Worm (Caenorhabditis elegans) whole organism, L3 larva: ENCODE results near the gene C16A3.2.

ENCODE experiments used
- R02D3.7 ChIP-seq: fragments of 150-350 bp; optimal IDR thresholded peaks from 2 replicates; lab custom pipeline; 2014; ENCODE audit warnings: missing biosample characterization, missing genetic modification characterization
- ama-1 ChIP-seq: fragments of 150-350 bp; optimal IDR thresholded peaks from 2 replicates; lab custom pipeline; 2018
- ceh-16 ChIP-seq: sonication (generic microtip); optimal IDR thresholded peaks from 2 replicates; lab custom pipeline; 2017; ENCODE audit warnings: missing biosample characterization, missing genetic modification characterization
- ceh-28 ChIP-seq: fragments of 150-350 bp; optimal IDR thresholded peaks from 2 replicates; lab custom pipeline; 2014; ENCODE audit warnings: missing biosample characterization, missing genetic modification reagents, missing genetic modification characterization
- ceh-82 ChIP-seq: fragments of 150-350 bp; optimal IDR thresholded peaks from 2 replicates; lab custom pipeline; 2014; ENCODE audit warnings: missing biosample characterization, missing genetic modification characterization
- daf-12 ChIP-seq: fragments of 150-350 bp; optimal IDR thresholded peaks from 2 replicates; lab custom pipeline; 2014; ENCODE audit warnings: missing biosample characterization, missing genetic modification reagents, missing genetic modification characterization
- egl-27 ChIP-seq: sonication (generic microtip); optimal IDR thresholded peaks from 4 replicates; lab custom pipeline; 2017; ENCODE audit warnings: missing biosample characterization, missing genetic modification reagents, missing genetic modification characterization
- elt-1 ChIP-seq: fragments of 150-350 bp; optimal IDR thresholded peaks from 2 replicates; lab custom pipeline; 2014; ENCODE audit warnings: missing biosample characterization, missing genetic modification characterization
- elt-2 ChIP-seq: sonication (generic microtip); optimal IDR thresholded peaks from 2 replicates; lab custom pipeline; 2016; ENCODE audit warnings: missing genetic modification reagents, mild to moderate bottlenecking, missing genetic modification characterization, missing compliant biosample characterization
- eor-1 ChIP-seq, 2 experiments: fragments of 150-350 bp; optimal IDR thresholded peaks; 2 replicates each; lab custom pipeline; 2014 to 2018; ENCODE audit warnings: missing biosample characterization in 2 of 2, missing genetic modification characterization in 2 of 2
- hmg-11 ChIP-seq: sonication (generic microtip); optimal IDR thresholded peaks from 2 replicates; lab custom pipeline; 2016; ENCODE audit warnings: missing genetic modification characterization, missing compliant biosample characterization
- jun-1 ChIP-seq: fragments of 150-350 bp; optimal IDR thresholded peaks from 2 replicates; lab custom pipeline; 2014; ENCODE audit warnings: missing biosample characterization, missing genetic modification reagents, missing genetic modification characterization
- lin-15B ChIP-seq: fragments of 150-350 bp; optimal IDR thresholded peaks from 2 replicates; lab custom pipeline; 2014; ENCODE audit warnings: missing biosample characterization, missing genetic modification characterization
- lsy-12 ChIP-seq: sonication (generic microtip); optimal IDR thresholded peaks from 2 replicates; lab custom pipeline; 2016; ENCODE audit warnings: mild to moderate bottlenecking, missing genetic modification characterization, missing compliant biosample characterization
- mdl-1 ChIP-seq: fragments of 150-350 bp; optimal IDR thresholded peaks from 2 replicates; lab custom pipeline; 2014; ENCODE audit warnings: missing biosample characterization, missing genetic modification characterization
- mml-1 ChIP-seq: fragments of 150-350 bp; sonication (generic microtip); optimal IDR thresholded peaks from 3 replicates; lab custom pipeline; 2014; ENCODE audit warnings: missing biosample characterization, missing genetic modification characterization
- nfya-1 ChIP-seq: sonication (generic microtip); optimal IDR thresholded peaks from 2 replicates; lab custom pipeline; 2017; ENCODE audit warnings: missing genetic modification characterization, mild to moderate bottlenecking, missing compliant biosample characterization, antibody characterized with exemption, moderate library complexity; ENCODE audit not compliant: insufficient read depth
- nhr-11 ChIP-seq: fragments of 150-350 bp; optimal IDR thresholded peaks from 2 replicates; lab custom pipeline; 2014; ENCODE audit warnings: missing biosample characterization, missing genetic modification characterization
- nhr-23 ChIP-seq: fragments of 150-350 bp; optimal IDR thresholded peaks from 2 replicates; lab custom pipeline; 2014; ENCODE audit warnings: missing biosample characterization, missing genetic modification reagents, missing genetic modification characterization
- nhr-237 ChIP-seq: fragments of 150-350 bp; optimal IDR thresholded peaks from 2 replicates; lab custom pipeline; 2014; ENCODE audit warnings: missing biosample characterization, missing genetic modification characterization
- nhr-25 ChIP-seq: sonication (generic microtip); optimal IDR thresholded peaks from 2 replicates; lab custom pipeline; 2017; ENCODE audit warnings: missing biosample characterization, missing genetic modification characterization
- nhr-43 ChIP-seq: sonication (generic microtip); optimal IDR thresholded peaks from 2 replicates; lab custom pipeline; 2016; ENCODE audit warnings: mild to moderate bottlenecking, missing genetic modification characterization, missing compliant biosample characterization; ENCODE audit not compliant: poor library complexity, severe bottlenecking
- nhr-76 ChIP-seq: fragments of 150-350 bp; sonication (generic microtip); optimal IDR thresholded peaks from 5 replicates; lab custom pipeline; 2014; ENCODE audit warnings: missing biosample characterization, missing genetic modification characterization
- nhr-77 ChIP-seq: fragments of 150-350 bp; optimal IDR thresholded peaks from 2 replicates; lab custom pipeline; 2014; ENCODE audit warnings: missing biosample characterization, missing genetic modification characterization
- pha-4 ChIP-seq: fragments of 150-350 bp; optimal IDR thresholded peaks from 2 replicates; lab custom pipeline; 2014; ENCODE audit warnings: missing biosample characterization, missing genetic modification reagents, missing genetic modification characterization
- pqm-1 ChIP-seq: fragments of 150-350 bp; optimal IDR thresholded peaks from 2 replicates; lab custom pipeline; 2017; ENCODE audit warnings: missing biosample characterization, missing genetic modification characterization, inconsistent platforms
- snpc-4 ChIP-seq: fragments of 150-350 bp; optimal IDR thresholded peaks from 2 replicates; lab custom pipeline; 2014; ENCODE audit warnings: missing biosample characterization, missing genetic modification characterization
- unc-39 ChIP-seq: sonication (generic microtip); optimal IDR thresholded peaks from 4 replicates; lab custom pipeline; 2017; ENCODE audit warnings: missing biosample characterization, missing genetic modification characterization
- unc-62 ChIP-seq: fragments of 150-350 bp; sonication (generic microtip); optimal IDR thresholded peaks from 4 replicates; lab custom pipeline; 2014; ENCODE audit warnings: missing biosample characterization, missing genetic modification reagents, missing genetic modification characterization
- ztf-4 ChIP-seq: fragments of 150-350 bp; optimal IDR thresholded peaks from 2 replicates; lab custom pipeline; 2014; ENCODE audit warnings: missing biosample characterization, missing genetic modification characterization

The C16A3.2 gene

DNA sequence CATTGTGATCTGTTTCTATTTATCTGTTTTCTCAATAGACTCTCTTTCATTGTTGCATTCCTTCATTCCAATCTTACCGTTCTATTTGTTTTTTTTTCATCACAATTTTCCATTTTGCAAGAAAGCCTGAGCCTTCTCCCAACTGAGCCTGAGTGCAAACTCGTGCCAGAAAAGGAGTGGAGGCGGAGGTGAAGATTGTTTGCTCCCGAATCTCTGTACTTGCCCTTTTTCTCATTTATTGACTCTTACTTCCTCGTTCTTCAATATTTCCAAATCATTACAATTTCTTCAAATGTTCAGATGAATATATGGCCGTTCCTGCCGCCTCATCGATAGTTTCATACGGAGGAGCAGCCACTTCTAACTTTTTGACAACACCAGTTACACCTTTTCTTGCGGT lies 17.2 kb downstream of the C16A3.2 start, which contains the start of gene let-756:
let-756 (plus strand) TSS at position 301 of the 400 bp plus-strand sequence.
- TF ChIP-seq ama-1 (lab: Kevin White, UChicago) = no peak

DNA sequence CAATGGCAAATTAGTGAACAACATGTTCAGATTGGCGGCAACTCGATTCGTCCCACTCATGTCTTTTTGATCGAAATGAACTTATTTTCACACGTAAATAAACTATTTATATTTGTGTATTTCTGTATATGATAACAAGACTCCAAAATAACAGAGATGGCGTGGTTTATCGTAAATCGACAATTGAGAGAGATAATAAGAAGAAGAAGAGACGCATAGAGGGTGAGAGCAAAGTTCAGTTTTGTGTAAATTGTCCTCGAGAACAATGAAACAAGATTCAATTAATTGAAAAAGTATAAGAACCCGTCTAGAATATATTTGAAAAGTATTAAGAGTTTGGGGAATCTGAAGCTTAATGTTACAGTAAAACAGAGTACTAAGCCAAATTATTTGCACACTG lies 21.8 kb downstream of the C16A3.2 start:
- peak; percentile 69 for TF ChIP-seq pqm-1
- TF ChIP-seq snpc-4 (tag; lab: Kevin White, UChicago) = no peak
- TF ChIP-seq nhr-25 (tag; lab: Kevin White, UChicago) = peak; percentile 3
- no peak for TF ChIP-seq nfya-1 (tag; lab: Kevin White, UChicago)
- TF ChIP-seq unc-62 = no peak
- no peak for TF ChIP-seq nhr-23 (tag; lab: Kevin White, UChicago)
- TF ChIP-seq ceh-28 = no peak
- TF ChIP-seq ceh-16 (tag; lab: Kevin White, UChicago) = no peak
- no peak for TF ChIP-seq mml-1 (tag; lab: Kevin White, UChicago)
- TF ChIP-seq lin-15B = peak; percentile 2
- peak; percentile 26 for TF ChIP-seq elt-2 (tag; lab: Kevin White, UChicago)
- no peak for TF ChIP-seq nhr-237
- peak; percentile 12 for TF ChIP-seq R02D3.7
- TF ChIP-seq pha-4 (tag; lab: Kevin White, UChicago) = no peak

DNA sequence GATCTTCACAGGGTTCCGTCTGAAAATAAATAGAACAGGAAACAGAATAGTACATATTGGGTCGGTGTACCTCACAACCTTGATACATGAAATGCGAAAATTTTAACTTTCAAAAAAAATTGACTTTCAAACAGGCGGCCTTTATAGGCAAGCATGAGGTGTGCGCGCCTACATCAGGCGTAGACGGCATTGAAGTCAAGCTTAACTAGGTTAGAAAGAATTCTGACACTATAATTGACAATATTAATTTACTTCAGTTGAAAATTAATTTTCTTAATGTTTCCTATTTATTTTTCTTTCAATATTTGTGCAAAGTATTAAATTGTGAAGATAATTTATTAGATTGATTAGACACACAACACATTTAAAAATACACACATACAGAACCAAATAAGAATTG lies 22.3 kb downstream of the C16A3.2 start, which contains the start of gene C05D11.5:
C05D11.5 (minus strand) TSS at position 101 of the 400 bp plus-strand sequence.
- no peak for TF ChIP-seq nhr-25 (tag; lab: Kevin White, UChicago)
- no peak for TF ChIP-seq hmg-11 (tag; lab: Kevin White, UChicago)
- no peak for TF ChIP-seq daf-12 (tag; lab: Kevin White, UChicago)

DNA sequence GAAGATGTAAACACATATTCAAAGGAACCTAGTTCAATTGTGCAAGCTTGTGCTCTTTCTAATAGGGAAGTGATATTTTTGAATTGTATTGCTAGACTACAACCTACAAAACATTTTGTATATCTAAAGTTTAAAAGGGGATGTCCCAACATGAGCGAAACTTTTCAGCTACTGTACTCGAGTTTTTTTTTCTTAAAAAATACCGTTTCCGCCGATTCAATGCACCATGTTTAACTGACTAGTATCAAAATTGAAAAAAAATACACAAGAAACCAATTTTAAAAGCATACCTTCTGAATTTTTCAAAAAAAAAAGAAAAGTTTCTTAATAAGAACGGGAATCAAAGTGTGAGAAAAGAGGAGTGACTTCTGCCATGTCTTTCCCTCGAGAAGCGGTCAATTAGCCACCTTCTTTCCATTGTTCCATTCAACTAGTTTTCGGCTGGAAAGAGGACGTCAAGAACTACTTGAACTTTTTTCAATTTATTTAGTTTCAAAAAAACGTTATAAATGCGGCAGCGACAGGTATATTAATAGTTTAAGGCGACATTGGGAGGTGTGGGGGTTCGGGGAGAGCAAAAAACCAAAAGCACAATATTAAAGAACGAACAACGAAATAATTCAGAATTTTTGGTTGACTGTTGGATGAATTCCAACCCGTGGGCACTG lies 25.8 kb downstream of the C16A3.2 start, which contains the start of gene nas-4:
nas-4 (minus strand) TSS at position 351 of the 668 bp plus-strand sequence.
- TF ChIP-seq ztf-4 (no peak), unc-39 (tag; lab: Kevin White, UChicago) (no peak), pqm-1 (no peak), elt-2 (tag; lab: Kevin White, UChicago) (peak; percentile 41), ama-1 (lab: Kevin White, UChicago) (peak; percentile 41), daf-12 (tag; lab: Kevin White, UChicago) (no peak), nhr-43 (peak; percentile 25), nhr-76 (tag; lab: Kevin White, UChicago) (no peak), elt-1 (tag; lab: Kevin White, UChicago) (no peak), R02D3.7 (peak; percentile 39), jun-1 (no peak), ceh-82 (no peak), nhr-77 (tag; lab: Kevin White, UChicago) (no peak), egl-27 (tag; lab: Kevin White, UChicago) (no peak), lin-15B (no peak), nhr-23 (tag; lab: Kevin White, UChicago) (peak; percentile 11), nfya-1 (tag; lab: Kevin White, UChicago) (no peak), lsy-12 (tag; lab: Kevin White, UChicago) (peak; percentile 31), nhr-25 (tag; lab: Kevin White, UChicago) (peak; percentile 35)

DNA sequence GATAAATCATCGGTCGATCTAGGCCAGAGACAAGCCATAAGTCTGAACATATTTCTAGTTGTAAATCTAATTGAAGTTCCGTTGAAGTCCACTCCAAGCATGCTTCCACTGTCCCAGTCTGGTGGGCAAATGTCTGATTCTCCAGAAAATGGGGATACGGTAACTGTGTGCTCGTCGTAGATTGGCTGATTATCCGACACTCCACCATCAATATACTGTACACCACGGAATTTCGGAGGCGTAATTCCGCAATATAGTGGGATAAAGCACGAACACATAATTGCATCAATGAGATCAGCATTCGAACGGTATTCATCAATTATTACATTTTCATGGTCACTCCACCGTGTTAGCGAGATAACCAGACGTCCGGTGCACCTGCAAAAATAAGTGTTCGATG lies 28.6 kb downstream of the C16A3.2 start:
- TF ChIP-seq nhr-25 (tag; lab: Kevin White, UChicago) = peak; percentile 61
- TF ChIP-seq mdl-1 = no peak
- TF ChIP-seq nhr-77 (tag; lab: Kevin White, UChicago) = no peak
- no peak for TF ChIP-seq egl-27 (tag; lab: Kevin White, UChicago)
- peak; percentile 59 for TF ChIP-seq ama-1 (lab: Kevin White, UChicago)
- no peak for TF ChIP-seq nhr-76 (tag; lab: Kevin White, UChicago)
- TF ChIP-seq pha-4 (tag; lab: Kevin White, UChicago) = no peak
- no peak for TF ChIP-seq nhr-11 (tag; lab: Kevin White, UChicago)
- TF ChIP-seq eor-1 (tag; optimal IDR thresholded peaks at IDR 0.05; lab: Kevin White, UChicago) = no peak
- no peak for TF ChIP-seq snpc-4 (tag; lab: Kevin White, UChicago)
